Worm (Caenorhabditis elegans) whole organism, young adult: ENCODE results near the gene taf-7.1.

ENCODE experiments used
- B0261.1 ChIP-seq: sonication (generic microtip); optimal IDR thresholded peaks from 2 replicates; lab custom pipeline; 2016; ENCODE audit warnings: mild to moderate bottlenecking, missing genetic modification characterization, moderate library complexity, missing compliant biosample characterization
- F10E7.11 ChIP-seq: sonication (generic microtip); optimal IDR thresholded peaks from 2 replicates; lab custom pipeline; 2017; ENCODE audit warnings: mild to moderate bottlenecking, missing genetic modification characterization, moderate library complexity, missing compliant biosample characterization
- F55B11.4 ChIP-seq: sonication (generic microtip); optimal IDR thresholded peaks from 2 replicates; lab custom pipeline; 2016; ENCODE audit warnings: missing compliant biosample characterization, missing genetic modification characterization, borderline replicate concordance; ENCODE audit not compliant: insufficient read depth
- Y53G8AR.9 ChIP-seq: fragments of 200-800 bp; sonication (Bioruptor generic); conservative IDR thresholded peaks from 2 replicates; pipeline ENCODE4 v1.3.6; 2022; ENCODE audit warnings: missing genetic modification reagents, missing genetic modification characterization, missing compliant biosample characterization
- Y67H2A.10 ChIP-seq: fragments of 200-800 bp; sonication (Bioruptor generic); conservative IDR thresholded peaks from 2 replicates; pipeline ENCODE4 v1.3.6; 2022; ENCODE audit warnings: missing genetic modification reagents, missing genetic modification characterization, missing compliant biosample characterization
- Y79H2A.3 ChIP-seq: fragments of 200-800 bp; sonication (Bioruptor generic); conservative IDR thresholded peaks from 2 replicates; pipeline ENCODE4 v1.3.6; 2022; ENCODE audit warnings: missing genetic modification reagents, missing genetic modification characterization, missing compliant biosample characterization
- Y95B8A.8 ChIP-seq: fragments of 200-800 bp; sonication (Bioruptor generic); IDR thresholded peaks from 2 replicates; pipeline ENCODE4 v1.3.6; 2022; ENCODE audit warnings: missing genetic modification reagents, missing genetic modification characterization, missing compliant biosample characterization
- ama-1 ChIP-seq, 3 experiments: fragments of 150-350 bp in 1 of 3; sonication (generic microtip) in 2 of 3; optimal IDR thresholded peaks; 2 replicates each; lab custom pipeline; 2014 to 2018; ENCODE audit warnings: missing biosample characterization in 2 of 3, missing genetic modification characterization in 2 of 3, missing genetic modification reagents in 2 of 3
- aptf-2 ChIP-seq: fragments of 200-800 bp; sonication (Bioruptor generic); conservative IDR thresholded peaks from 2 replicates; pipeline ENCODE4 v1.3.6; 2022; ENCODE audit warnings: missing genetic modification reagents, missing genetic modification characterization, missing compliant biosample characterization
- aptf-3 ChIP-seq: fragments of 200-800 bp; sonication (Bioruptor generic); IDR thresholded peaks from 2 replicates; pipeline ENCODE4 v1.3.6; 2022; ENCODE audit warnings: missing genetic modification characterization, missing compliant biosample characterization
- atf-7 ChIP-seq: sonication (generic microtip); optimal IDR thresholded peaks from 2 replicates; lab custom pipeline; 2017; ENCODE audit warnings: mild to moderate bottlenecking, missing genetic modification characterization, missing compliant biosample characterization
- athp-1 ChIP-seq: sonication (generic microtip); optimal IDR thresholded peaks from 2 replicates; lab custom pipeline; 2017; ENCODE audit warnings: mild to moderate bottlenecking, missing genetic modification characterization, missing compliant biosample characterization
- attf-6 ChIP-seq: fragments of 200-800 bp; sonication (Bioruptor generic); IDR thresholded peaks from 2 replicates; pipeline ENCODE4 v1.3.6; 2022; ENCODE audit warnings: missing genetic modification reagents, missing genetic modification characterization, missing compliant biosample characterization
- bed-2 ChIP-seq: fragments of 200-800 bp; sonication (Bioruptor generic); IDR thresholded peaks from 2 replicates; pipeline ENCODE4 v1.3.6; 2022; ENCODE audit warnings: missing genetic modification reagents, missing genetic modification characterization, missing compliant biosample characterization
- cebp-2 ChIP-seq: fragments of 200-800 bp; sonication (Bioruptor generic); IDR thresholded peaks from 2 replicates; pipeline ENCODE4 v1.3.6; 2022; ENCODE audit warnings: missing genetic modification characterization, missing compliant biosample characterization
- ceh-27 ChIP-seq: fragments of 200-800 bp; sonication (Bioruptor generic); optimal IDR thresholded peaks from 2 replicates; lab custom pipeline; 2018; ENCODE audit warnings: mild to moderate bottlenecking, missing genetic modification characterization, moderate library complexity, missing compliant biosample characterization
- ceh-40 ChIP-seq: fragments of 200-800 bp; sonication (Bioruptor generic); IDR thresholded peaks from 2 replicates; pipeline ENCODE4 v1.3.6; 2022; ENCODE audit warnings: missing genetic modification characterization, missing compliant biosample characterization
- ceh-79 ChIP-seq: sonication (generic microtip); optimal IDR thresholded peaks from 2 replicates; lab custom pipeline; 2017; ENCODE audit warnings: mild to moderate bottlenecking, missing genetic modification characterization, missing compliant biosample characterization
- chd-7 ChIP-seq: sonication (generic microtip); optimal IDR thresholded peaks from 2 replicates; lab custom pipeline; 2016; ENCODE audit warnings: mild to moderate bottlenecking, missing genetic modification characterization, moderate library complexity, missing compliant biosample characterization
- fkh-3 ChIP-seq: sonication (generic microtip); optimal IDR thresholded peaks from 2 replicates; lab custom pipeline; 2016; ENCODE audit warnings: mild to moderate bottlenecking, missing genetic modification characterization, missing compliant biosample characterization
- him-1 ChIP-seq: sonication (generic microtip); optimal IDR thresholded peaks from 2 replicates; lab custom pipeline; 2016; ENCODE audit warnings: missing genotype, missing genetic modification reagents, missing genetic modification characterization, missing compliant biosample characterization
- hlh-26 ChIP-seq: fragments of 200-800 bp; sonication (Bioruptor generic); conservative IDR thresholded peaks from 2 replicates; pipeline ENCODE4 v1.3.6; 2022; ENCODE audit warnings: missing genetic modification reagents, missing genetic modification characterization, missing compliant biosample characterization
- hmg-20 ChIP-seq: fragments of 200-800 bp; sonication (Bioruptor generic); IDR thresholded peaks from 2 replicates; pipeline ENCODE4 v1.3.6; 2022; ENCODE audit warnings: missing genetic modification reagents, missing genetic modification characterization, missing compliant biosample characterization
- madf-8 ChIP-seq: fragments of 200-800 bp; sonication (Bioruptor generic); conservative IDR thresholded peaks from 2 replicates; pipeline ENCODE4 v1.3.6; 2022; ENCODE audit warnings: missing genetic modification reagents, missing genetic modification characterization, missing compliant biosample characterization
- mes-4 ChIP-seq: sonication (generic microtip); optimal IDR thresholded peaks from 2 replicates; lab custom pipeline; 2016; ENCODE audit warnings: missing genotype, missing genetic modification characterization, missing compliant biosample characterization
- mxl-1 ChIP-seq: sonication (generic microtip); optimal IDR thresholded peaks from 2 replicates; lab custom pipeline; 2016; ENCODE audit warnings: missing genetic modification characterization, missing compliant biosample characterization
- nfyb-1 ChIP-seq: fragments of 200-800 bp; sonication (Bioruptor generic); IDR thresholded peaks from 2 replicates; pipeline ENCODE4 v1.3.6; 2022; ENCODE audit warnings: missing genetic modification reagents, missing genetic modification characterization, missing compliant biosample characterization
- nhr-90 ChIP-seq: sonication (generic microtip); optimal IDR thresholded peaks from 2 replicates; lab custom pipeline; 2016; ENCODE audit warnings: missing genotype, mild to moderate bottlenecking, missing genetic modification characterization, missing compliant biosample characterization
- repo-1 ChIP-seq: sonication (generic microtip); optimal IDR thresholded peaks from 2 replicates; lab custom pipeline; 2017; ENCODE audit warnings: mild to moderate bottlenecking, missing genetic modification characterization, missing compliant biosample characterization
- rpc-1 ChIP-seq, 2 experiments: fragments of 150-350 bp in 1 of 2; sonication (generic microtip) in 1 of 2; optimal IDR thresholded peaks; 2 replicates each; lab custom pipeline; 2014 to 2018; ENCODE audit warnings: missing biosample characterization in 1 of 2, missing genetic modification characterization in 1 of 2, missing genetic modification reagents in 1 of 2, missing genotype in 1 of 2
- sea-2 ChIP-seq: fragments of 200-800 bp; sonication (Bioruptor generic); IDR thresholded peaks from 2 replicates; pipeline ENCODE4 v1.3.6; 2022; ENCODE audit warnings: missing genetic modification characterization, missing compliant biosample characterization
- somi-1 ChIP-seq: fragments of 200-800 bp; sonication (Bioruptor generic); optimal IDR thresholded peaks from 2 replicates; lab custom pipeline; 2018; ENCODE audit warnings: mild to moderate bottlenecking, missing genetic modification characterization, missing compliant biosample characterization
- sptf-2 ChIP-seq: fragments of 200-800 bp; sonication (Bioruptor generic); optimal IDR thresholded peaks from 2 replicates; lab custom pipeline; 2018; ENCODE audit warnings: mild to moderate bottlenecking, missing genetic modification characterization, missing compliant biosample characterization
- tbp1 ChIP-seq: fragments of 200-800 bp; sonication (Bioruptor generic); optimal IDR thresholded peaks from 2 replicates; lab custom pipeline; 2018; ENCODE audit warnings: mild to moderate bottlenecking, missing genetic modification characterization, missing compliant biosample characterization
- ztf-26 ChIP-seq: sonication (generic microtip); optimal IDR thresholded peaks from 2 replicates; lab custom pipeline; 2017; ENCODE audit warnings: missing genetic modification characterization, missing compliant biosample characterization

The taf-7.1 gene

DNA sequence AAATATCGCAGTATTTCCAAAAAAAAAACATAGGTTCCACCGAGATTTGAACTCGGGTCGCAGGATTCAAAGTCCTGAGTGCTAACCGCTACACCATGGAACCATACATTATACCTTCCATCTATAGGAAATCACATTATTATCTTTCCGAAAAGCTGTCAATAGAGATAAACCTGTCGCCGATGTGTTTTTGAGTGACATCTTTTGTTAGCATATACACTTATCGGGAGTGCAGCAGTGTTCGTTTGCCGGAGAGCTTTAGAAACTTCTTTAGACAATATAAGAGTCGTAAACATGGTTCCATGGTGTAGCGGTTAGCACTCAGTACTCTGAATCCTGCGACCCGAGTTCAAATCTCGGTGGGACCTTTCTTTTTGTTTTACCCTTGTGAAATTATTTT lies 34.9 kb upstream of the taf-7.1 start (continued):
- TF ChIP-seq nhr-90 (tag; lab: Kevin White, UChicago) (peak; percentile 56), F10E7.11 (tag; lab: Kevin White, UChicago) (no peak), atf-7 (tag; lab: Kevin White, UChicago) (peak; percentile 10), ceh-79 (tag; lab: Kevin White, UChicago) (no peak), aptf-3 (no peak), madf-8 (no peak), hmg-20 (GFP tag; lab: Robert Waterston, UW) (no peak), repo-1 (tag; lab: Kevin White, UChicago) (peak; percentile 40), aptf-2 (GFP tag; lab: Robert Waterston, UW) (no peak), F55B11.4 (tag; lab: Kevin White, UChicago) (no peak), mes-4 (no peak), tbp1 (peak; percentile 88)

DNA sequence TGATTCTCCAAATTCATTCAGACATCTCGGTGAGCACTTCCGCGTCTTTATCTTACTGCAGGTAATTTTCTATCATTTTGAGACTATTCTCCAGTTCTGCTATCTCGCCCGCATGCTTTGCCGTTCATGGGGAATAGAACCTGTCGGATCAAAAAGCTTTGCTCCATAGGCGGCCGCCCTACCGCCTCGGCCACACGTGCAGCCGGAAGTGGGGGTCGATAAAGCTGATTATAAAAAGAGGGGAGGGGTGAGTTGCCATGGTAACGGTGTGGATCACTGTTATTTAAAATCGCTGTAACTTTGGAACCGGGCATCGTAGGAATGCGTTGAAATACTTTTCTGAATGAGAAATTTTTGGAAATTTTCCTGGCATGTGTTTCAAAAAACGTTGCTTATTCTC lies 33.1 kb upstream of the taf-7.1 start:
- TF ChIP-seq sptf-2 = no peak
- TF ChIP-seq ceh-40 (GFP tag; lab: Robert Waterston, UW) = no peak
- TF ChIP-seq F10E7.11 (tag; lab: Kevin White, UChicago) = no peak
- no peak for TF ChIP-seq hlh-26
- no peak for TF ChIP-seq somi-1 (GFP tag; lab: Kevin White, UChicago)
- TF ChIP-seq mxl-1 (tag; lab: Kevin White, UChicago) = no peak
- peak; percentile 82 for TF ChIP-seq tbp1
- TF ChIP-seq ceh-27 (GFP tag; lab: Kevin White, UChicago) = no peak
- TF ChIP-seq Y53G8AR.9 = no peak
- peak; percentile 2 for TF ChIP-seq rpc-1 (optimal IDR thresholded peaks at IDR 0.05; lab: Kevin White, UChicago)
- TF ChIP-seq rpc-1 (tag; optimal IDR thresholded peaks at IDR 0.05; lab: Kevin White, UChicago) = peak; percentile 69
- TF ChIP-seq sea-2 = no peak
- no peak for TF ChIP-seq chd-7
- TF ChIP-seq B0261.1 (tag; lab: Kevin White, UChicago) = peak; percentile 50
- TF ChIP-seq, all 124 proteins: peak for 3

DNA sequence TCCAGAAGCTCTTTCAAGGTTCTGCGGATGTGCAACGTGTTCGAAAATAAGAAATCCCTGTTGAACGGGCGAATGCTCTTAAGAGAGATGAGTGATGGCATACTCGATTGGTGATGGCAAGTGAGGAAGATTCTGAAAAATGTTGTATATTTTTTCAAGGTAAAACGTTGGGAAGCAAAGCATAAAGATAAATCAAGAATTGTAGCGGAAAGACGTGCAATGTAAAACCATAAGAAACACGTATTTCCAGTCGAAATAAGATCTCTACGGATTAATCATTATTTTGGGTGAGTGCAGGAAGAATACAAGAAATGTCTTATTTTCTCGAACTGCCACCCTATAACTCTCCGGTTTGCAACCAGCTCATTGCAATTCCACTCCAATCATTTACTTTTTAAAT lies 32.0 kb upstream of the taf-7.1 start, which contains the start of gene dot-1.2:
Gene dot-1.2 (minus strand): TSS at position 101 of the 400 bp plus-strand sequence.
- TF ChIP-seq him-1 (tag; lab: Kevin White, UChicago) = no peak
- TF ChIP-seq Y95B8A.8 (GFP tag; lab: Robert Waterston, UW) = no peak
- no peak for TF ChIP-seq aptf-2 (GFP tag; lab: Robert Waterston, UW)
- TF ChIP-seq attf-6 (GFP tag; lab: Robert Waterston, UW) = no peak
- TF ChIP-seq athp-1 (tag; lab: Kevin White, UChicago) = no peak
- no peak for TF ChIP-seq ama-1 (optimal IDR thresholded peaks at IDR 0.05; lab: Kevin White, UChicago)
- no peak for TF ChIP-seq ama-1 (GFP tag; optimal IDR thresholded peaks at IDR 0.05; lab: Kevin White, UChicago)
- TF ChIP-seq sea-2 = no peak
- TF ChIP-seq fkh-3 (tag; lab: Kevin White, UChicago) = no peak
- TF ChIP-seq Y67H2A.10 (GFP tag; lab: Robert Waterston, UW) = no peak
- TF ChIP-seq mes-4 = no peak
- no peak for TF ChIP-seq cebp-2 (GFP tag; lab: Robert Waterston, UW)
- no peak for TF ChIP-seq Y79H2A.3 (GFP tag; lab: Robert Waterston, UW)

DNA sequence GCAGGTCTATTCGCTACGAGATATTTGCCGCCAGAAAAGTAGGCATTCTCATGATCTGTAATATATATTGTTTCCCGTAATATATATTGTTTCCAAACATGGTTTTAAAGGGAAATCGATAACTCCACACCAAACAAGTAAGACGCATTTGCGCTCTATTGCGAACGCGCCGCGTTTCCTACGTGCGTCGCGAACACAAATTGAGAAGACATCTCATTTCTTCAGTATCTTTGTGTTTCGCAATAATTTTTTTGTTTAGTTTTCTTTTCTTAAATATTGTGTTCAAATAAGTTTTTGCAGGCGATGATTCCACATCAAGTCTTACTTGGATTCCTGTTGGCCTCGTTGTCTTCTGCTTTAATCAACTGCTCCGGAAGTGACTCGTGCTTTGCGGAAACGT lies 27.8 kb upstream of the taf-7.1 start, which contains the start of gene F54F7.6:
Gene F54F7.6 (plus strand): TSS at position 301 of the 400 bp plus-strand sequence.
- TF ChIP-seq nfyb-1 (GFP tag; lab: Robert Waterston, UW) = no peak

DNA sequence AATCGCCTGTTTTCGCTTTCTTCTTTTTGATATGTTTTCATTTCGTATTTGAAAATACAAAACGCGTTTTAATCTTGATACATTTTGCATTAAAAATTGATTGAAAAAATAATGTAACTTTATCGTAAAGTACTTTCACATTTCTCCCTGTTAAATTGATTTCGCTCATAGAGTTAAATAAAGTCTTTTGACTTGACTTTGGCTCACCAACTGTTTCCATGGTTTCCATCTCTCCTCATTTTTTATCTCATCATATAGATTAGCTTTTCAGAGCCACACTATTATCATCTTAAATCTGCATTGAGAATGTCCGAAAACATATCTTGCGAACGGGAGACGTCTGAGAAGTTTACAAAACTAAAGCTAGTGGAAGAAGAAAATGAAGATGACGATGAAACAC lies 26.0 kb upstream of the taf-7.1 start, which contains the start of gene F54F7.10:
Gene F54F7.10 (plus strand): TSS at position 301 of the 400 bp plus-strand sequence.
- TF ChIP-seq F10E7.11 (tag; lab: Kevin White, UChicago) (no peak), ztf-26 (no peak), ceh-79 (tag; lab: Kevin White, UChicago) (no peak), attf-6 (GFP tag; lab: Robert Waterston, UW) (no peak), bed-2 (no peak), aptf-2 (GFP tag; lab: Robert Waterston, UW) (no peak)
